Worm (Caenorhabditis elegans) whole organism, young adult: ENCODE data around the gene srh-300.

Experiments
- B0336.3 ChIP-seq: fragments of 200-800 bp; sonication (Bioruptor generic); IDR thresholded peaks from 2 replicates; pipeline ENCODE4 v1.3.6; 2022; ENCODE audit warnings: missing genetic modification characterization, missing compliant biosample characterization
- F10E7.11 ChIP-seq: sonication (generic microtip); optimal IDR thresholded peaks from 2 replicates; lab custom pipeline; 2017; ENCODE audit warnings: mild to moderate bottlenecking, missing genetic modification characterization, moderate library complexity, missing compliant biosample characterization
- F57A8.1 ChIP-seq: fragments of 200-800 bp; sonication (Bioruptor generic); optimal IDR thresholded peaks from 2 replicates; lab custom pipeline; 2018; ENCODE audit warnings: mild to moderate bottlenecking, missing genetic modification characterization, moderate library complexity, missing compliant biosample characterization
- ama-1 ChIP-seq, 3 experiments: fragments of 150-350 bp in 1 of 3; sonication (generic microtip) in 2 of 3; optimal IDR thresholded peaks; 2 replicates each; lab custom pipeline; 2014 to 2018; ENCODE audit warnings: missing biosample characterization in 2 of 3, missing genetic modification characterization in 2 of 3, missing genetic modification reagents in 2 of 3
- dpl-1 ChIP-seq: fragments of 150-350 bp; optimal IDR thresholded peaks from 2 replicates; lab custom pipeline; 2014; ENCODE audit warnings: missing biosample characterization, missing genetic modification reagents, missing genetic modification characterization
- lag-1 ChIP-seq: fragments of 200-800 bp; sonication (Bioruptor generic); IDR thresholded peaks from 2 replicates; pipeline ENCODE4 v1.3.6; 2022; ENCODE audit warnings: missing genetic modification reagents, missing genetic modification characterization, missing compliant biosample characterization
- lin-35 ChIP-seq, 3 experiments: fragments of 150-350 bp in 2 of 3; sonication (generic microtip) in 1 of 3; optimal IDR thresholded peaks; 2 replicates each; lab custom pipeline; 2014 to 2018; ENCODE audit warnings: missing biosample characterization in 3 of 3, missing genetic modification characterization in 3 of 3, missing genetic modification reagents in 3 of 3
- madf-6 ChIP-seq: fragments of 200-800 bp; sonication (Bioruptor generic); IDR thresholded peaks from 2 replicates; pipeline ENCODE4 v1.3.6; 2022; ENCODE audit warnings: missing genetic modification reagents, missing genetic modification characterization, missing compliant biosample characterization
- snpc-4 ChIP-seq, 5 experiments: fragments of 150-350 bp in 1 of 5; sonication (generic microtip) in 4 of 5; optimal IDR thresholded peaks; 2 replicates each; lab custom pipeline; 2014 to 2018; ENCODE audit warnings: missing genetic modification characterization in 5 of 5, missing biosample characterization in 3 of 5, antibody characterized with exemption in 2 of 5, mild to moderate bottlenecking in 2 of 5, missing compliant biosample characterization in 2 of 5, missing genotype in 2 of 5, moderate library complexity in 2 of 5, missing genetic modification reagents in 1 of 5
- somi-1 ChIP-seq: fragments of 200-800 bp; sonication (Bioruptor generic); optimal IDR thresholded peaks from 2 replicates; lab custom pipeline; 2018; ENCODE audit warnings: mild to moderate bottlenecking, missing genetic modification characterization, missing compliant biosample characterization
- tlf-1 ChIP-seq: fragments of 200-800 bp; sonication (Bioruptor generic); optimal IDR thresholded peaks from 2 replicates; lab custom pipeline; 2018; ENCODE audit warnings: mild to moderate bottlenecking, missing genetic modification characterization, missing compliant biosample characterization
- ztf-18 ChIP-seq: sonication (generic microtip); optimal IDR thresholded peaks from 2 replicates; lab custom pipeline; 2016; ENCODE audit warnings: missing genotype, mild to moderate bottlenecking, missing genetic modification characterization, missing compliant biosample characterization
- ztf-25 ChIP-seq: fragments of 200-800 bp; sonication (Bioruptor generic); IDR thresholded peaks from 2 replicates; pipeline ENCODE4 v1.3.6; 2022; ENCODE audit warnings: missing genetic modification reagents, missing genetic modification characterization, missing compliant biosample characterization

- TF ChIP-seq ztf-18 (tag; lab: Kevin White, UChicago) = no peak
- no peak for TF ChIP-seq dpl-1 (GFP tag; lab: Kevin White, UChicago)
- TF ChIP-seq F57A8.1 (GFP tag; lab: Kevin White, UChicago) = no peak
- TF ChIP-seq lag-1 (GFP tag; lab: Robert Waterston, UW) = no peak
- TF ChIP-seq madf-6 (GFP tag; lab: Robert Waterston, UW) = no peak
- TF ChIP-seq B0336.3 (GFP tag; lab: Robert Waterston, UW) = no peak
- TF ChIP-seq ztf-25 = no peak
- no peak for TF ChIP-seq somi-1
- TF ChIP-seq lin-35 (GFP tag; optimal IDR thresholded peaks at IDR 0.05; lab: Kevin White, UChicago) = no peak
- no peak for TF ChIP-seq ama-1 (optimal IDR thresholded peaks at IDR 0.05; lab: Kevin White, UChicago)
- no peak for TF ChIP-seq ama-1 (GFP tag; optimal IDR thresholded peaks at IDR 0.05; lab: Kevin White, UChicago)
- TF ChIP-seq tlf-1 (GFP tag; lab: Kevin White, UChicago) = no peak
- TF ChIP-seq F10E7.11 (tag; lab: Kevin White, UChicago) = no peak
- no peak for TF ChIP-seq snpc-4 (GFP tag; optimal IDR thresholded peaks at IDR 0.05; lab: Kevin White, UChicago)
- no peak for TF ChIP-seq snpc-4 (tag; optimal IDR thresholded peaks at IDR 0.05; lab: Kevin White, UChicago)
Observed at ce11 chrV:17777127-17777526, 44.8 kb upstream of the srh-300 start, which contains the start of gene ddo-1.
